Worm (Caenorhabditis elegans): ENCODE measurements around the gene ari-2.

- TF ChIP-seq lin-13 (GFP tag; optimal IDR thresholded peaks at IDR 0.05) (no peak), pha-4 (GFP tag; IDR thresholded peaks at IDR 0.05) (no peak), pha-4 (tag; optimal IDR thresholded peaks at IDR 0.05) (no peak), skn-1 (tag; optimal IDR thresholded peaks at IDR 0.05) (no peak), lin-29 (GFP tag; IDR thresholded peaks at IDR 0.05) (no peak), ZK337.2 (GFP tag; IDR thresholded peaks at IDR 0.05) (no peak), lin-39 (tag; optimal IDR thresholded peaks at IDR 0.05) (no peak), ceh-82 (tag; optimal IDR thresholded peaks at IDR 0.05) (no peak), spr-3 (GFP tag; optimal IDR thresholded peaks at IDR 0.05) (no peak), lir-3 (tag; optimal IDR thresholded peaks at IDR 0.05) (no peak), fkh-10 (GFP tag; optimal IDR thresholded peaks at IDR 0.05) (no peak), dpl-1 (GFP tag; optimal IDR thresholded peaks at IDR 0.05) (no peak), unc-62 (GFP tag; optimal IDR thresholded peaks at IDR 0.05 in 1 of 2) (peak in 1 of 2 experiments; percentile 80), unc-62 (tag; optimal IDR thresholded peaks at IDR 0.05) (no peak), nhr-48 (tag; optimal IDR thresholded peaks at IDR 0.05) (no peak), Y75B8A.6 (GFP tag; IDR thresholded peaks at IDR 0.05) (no peak)
These were observed 31.9 kb upstream of the ari-2 start for ce11 chrIV:5519044-5519443.

All from whole organism, L4 larva.